Fruit fly (Drosophila melanogaster) whole organism, wandering third instar larva: ENCODE data around the gene HP1c.

Experiments used
- HLH106 ChIP-seq: fragments of 200-800 bp; optimal IDR thresholded peaks from 3 replicates; lab custom pipeline; 2019; ENCODE audit warnings: missing biosample characterization, mild to moderate bottlenecking, missing genetic modification characterization, moderate library complexity
- Hr83 ChIP-seq: fragments of 200-300 bp; sonication (Bioruptor generic); optimal IDR thresholded peaks from 2 replicates; lab custom pipeline; 2016; ENCODE audit warnings: missing biosample characterization, mild to moderate bottlenecking, missing genetic modification characterization, moderate library complexity; ENCODE audit not compliant: poor library complexity, severe bottlenecking
- Mio ChIP-seq: sonication (Bioruptor generic); optimal IDR thresholded peaks from 2 replicates; lab custom pipeline; 2016; ENCODE audit warnings: missing biosample characterization, missing genetic modification characterization
- psq ChIP-seq: fragments of 200-800 bp; sonication (Bioruptor generic); optimal IDR thresholded peaks from 3 replicates; lab custom pipeline; 2017; ENCODE audit warnings: missing biosample characterization, mild to moderate bottlenecking, missing genetic modification characterization, moderate library complexity
- woc ChIP-seq: sonication (Bioruptor generic); optimal IDR thresholded peaks from 2 replicates; lab custom pipeline; 2016; ENCODE audit warnings: missing biosample characterization, mild to moderate bottlenecking, missing genetic modification characterization

dm6 chr3R:22698208-22698607 lies 47.2 kb upstream of the HP1c start, which contains the start of gene Cyp6d4:
- no peak for TF ChIP-seq woc (GFP tag; lab: Kevin White, UChicago)
- no peak for TF ChIP-seq Mio (GFP tag; lab: Kevin White, UChicago)
- no peak for TF ChIP-seq HLH106 (tag; lab: Kevin White, UChicago)
- TF ChIP-seq Hr83 (GFP tag; lab: Kevin White, UChicago), result no peak
- TF ChIP-seq psq (GFP tag; lab: Kevin White, UChicago), result no peak
